Fruit fly (Drosophila melanogaster): Measurements from ENCODE around the gene CG34345.

Gene CG34345

dm6 chr2L:6647103-6647711 is 24.3 kb downstream of the CG34345 start (continued):
- TF ChIP-seq croc (GFP tag; conservative IDR thresholded peaks at IDR 0.05), result peak; percentile 94
- TF ChIP-seq CG3726 (GFP tag; IDR thresholded peaks at IDR 0.05), result peak; percentile 96
- TF ChIP-seq CG12299 (tag; optimal IDR thresholded peaks at IDR 0.05), result peak; percentile 97
- TF ChIP-seq kni (GFP tag; optimal IDR thresholded peaks at IDR 0.05), result peak; percentile 97
- peak; percentile 97 for TF ChIP-seq chm (GFP tag; IDR thresholded peaks at IDR 0.05)
- TF ChIP-seq Xrp1 (GFP tag; IDR thresholded peaks at IDR 0.05), result peak; percentile 98
- TF ChIP-seq grau (tag; optimal IDR thresholded peaks at IDR 0.05), result peak; percentile 97
- peak; percentile 92 for TF ChIP-seq sima (GFP tag; optimal IDR thresholded peaks at IDR 0.05)
- peak; percentile 97 for TF ChIP-seq dmrt11E (tag; optimal IDR thresholded peaks at IDR 0.05)
- TF ChIP-seq h (optimal IDR thresholded peaks at IDR 0.05), result no peak
- peak; percentile 86 for TF ChIP-seq aop (GFP tag; IDR thresholded peaks at IDR 0.05)
- no peak for TF ChIP-seq zen2 (GFP tag; IDR thresholded peaks at IDR 0.05; ENCODE audit: partially characterized antibody)
- TF ChIP-seq CG33213 (GFP tag; optimal IDR thresholded peaks at IDR 0.05), result peak; percentile 98
- no peak for TF ChIP-seq hkb (optimal IDR thresholded peaks at IDR 0.05)
- TF ChIP-seq hkb (GFP tag; IDR thresholded peaks at IDR 0.05), result peak; percentile 99
- TF ChIP-seq klu (GFP tag; IDR thresholded peaks at IDR 0.05), result peak; percentile 91
- peak; percentile 98 for TF ChIP-seq Dad (GFP tag; optimal IDR thresholded peaks at IDR 0.05)
- peak; percentile 86 for TF ChIP-seq Gsc (GFP tag; IDR thresholded peaks at IDR 0.05)
- TF ChIP-seq CG31441 (GFP tag; IDR thresholded peaks at IDR 0.05), result peak; percentile 99
- peak; percentile 97 for TF ChIP-seq CG32532 (GFP tag; IDR thresholded peaks at IDR 0.05)
- peak; percentile 96 for TF ChIP-seq jumu (GFP tag; optimal IDR thresholded peaks at IDR 0.05)
- peak in 1 of 2 experiments; percentile 99 for TF ChIP-seq Eip74EF (GFP tag; optimal IDR thresholded peaks at IDR 0.05)
- TF ChIP-seq Xbp1 (GFP tag; optimal IDR thresholded peaks at IDR 0.05), result peak; percentile 99
- peak; percentile 98 for TF ChIP-seq CG34422 (GFP tag; IDR thresholded peaks at IDR 0.05)
- peak; percentile 98 for TF ChIP-seq CG7786 (GFP tag; optimal IDR thresholded peaks at IDR 0.05)
- peak; percentile 97 for TF ChIP-seq CG3065 (GFP tag; optimal IDR thresholded peaks at IDR 0.05)
- peak; percentile 92 for TF ChIP-seq CG9932 (GFP tag; IDR thresholded peaks at IDR 0.05)
- TF ChIP-seq crol (GFP tag; IDR thresholded peaks at IDR 0.05), result peak; percentile 68
- TF ChIP-seq amos (GFP tag; IDR thresholded peaks at IDR 0.05; ENCODE audit: partially characterized antibody), result no peak; the same call in 1 of the 2 replicates
- peak; percentile 100 for TF ChIP-seq CG4707 (GFP tag; optimal IDR thresholded peaks at IDR 0.05)
- peak; percentile 98 for TF ChIP-seq CG30431 (GFP tag; optimal IDR thresholded peaks at IDR 0.05)
- peak; percentile 99 for TF ChIP-seq CG8924 (tag; optimal IDR thresholded peaks at IDR 0.05)
- peak; percentile 95 for TF ChIP-seq CG8359 (GFP tag; optimal IDR thresholded peaks at IDR 0.05; ENCODE audit: borderline replicate concordance)
- peak; percentile 95 for TF ChIP-seq CG15696 (tag; optimal IDR thresholded peaks at IDR 0.05)
- TF ChIP-seq Pdp1 (GFP tag; optimal IDR thresholded peaks at IDR 0.05), result peak; percentile 97
- TF ChIP-seq BEAF-32 (GFP tag; optimal IDR thresholded peaks at IDR 0.05), result peak; percentile 12
- peak; percentile 99 for TF ChIP-seq CG11398 (GFP tag; optimal IDR thresholded peaks at IDR 0.05)
- TF ChIP-seq br (optimal IDR thresholded peaks at IDR 0.05), result no peak
- TF ChIP-seq CG8388 (GFP tag; optimal IDR thresholded peaks at IDR 0.05), result peak; percentile 99
- peak; percentile 98 for TF ChIP-seq tio (GFP tag; optimal IDR thresholded peaks at IDR 0.05)
- TF ChIP-seq Six4 (GFP tag; optimal IDR thresholded peaks at IDR 0.05), result peak; percentile 99
- no peak for TF ChIP-seq D (optimal IDR thresholded peaks at IDR 0.05)
- TF ChIP-seq D (GFP tag; optimal IDR thresholded peaks at IDR 0.05), result peak; percentile 99
- TF ChIP-seq Ptx1 (GFP tag; IDR thresholded peaks at IDR 0.05), result peak; percentile 98
- peak; percentile 98 for TF ChIP-seq CG6689 (GFP tag; IDR thresholded peaks at IDR 0.05)
- no peak for TF ChIP-seq pita (GFP tag; optimal IDR thresholded peaks at IDR 0.05)
- no peak; the same call in 1 of the 2 replicates for TF ChIP-seq Doc2 (GFP tag; IDR thresholded peaks at IDR 0.05)
- TF ChIP-seq CG34224 (GFP tag; IDR thresholded peaks at IDR 0.05; ENCODE audit: partially characterized antibody), result no peak
- peak; percentile 50; the same call in 2 of the 3 replicates for TF ChIP-seq knrl (GFP tag; IDR thresholded peaks at IDR 0.05; ENCODE audit: partially characterized antibody)
- peak; percentile 87 for TF ChIP-seq CG7745 (tag; optimal IDR thresholded peaks at IDR 0.05)
- TF ChIP-seq Sry-δ (GFP tag; optimal IDR thresholded peaks at IDR 0.05), result peak; percentile 70

Data from whole organism, embryonic.